Worm (Caenorhabditis elegans): Measurements from ENCODE around the gene cwc-15.
A peak's percentile ranks its signal among the peaks of the same experiment; 100 is the strongest.

Gene cwc-15

ce11 chrV:16071167-16071566, 48.0 kb downstream of the cwc-15 start, which contains the start of gene nhr-176:
nhr-176 (plus strand) TSS chrV:16071325.
- TF ChIP-seq elt-2 (tag; optimal IDR thresholded peaks at IDR 0.05) = peak; percentile 52
- no peak for TF ChIP-seq ceh-14 (tag; optimal IDR thresholded peaks at IDR 0.05)
- TF ChIP-seq sox-4 (tag; optimal IDR thresholded peaks at IDR 0.05) = no peak
- no peak for TF ChIP-seq ztf-16 (tag; optimal IDR thresholded peaks at IDR 0.05)
- no peak for TF ChIP-seq ceh-9 (tag; optimal IDR thresholded peaks at IDR 0.05)

Data from whole organism, late embryonic.